Worm (Caenorhabditis elegans): ENCODE results near the gene fbf-2.

fbf-2 gene

DNA sequence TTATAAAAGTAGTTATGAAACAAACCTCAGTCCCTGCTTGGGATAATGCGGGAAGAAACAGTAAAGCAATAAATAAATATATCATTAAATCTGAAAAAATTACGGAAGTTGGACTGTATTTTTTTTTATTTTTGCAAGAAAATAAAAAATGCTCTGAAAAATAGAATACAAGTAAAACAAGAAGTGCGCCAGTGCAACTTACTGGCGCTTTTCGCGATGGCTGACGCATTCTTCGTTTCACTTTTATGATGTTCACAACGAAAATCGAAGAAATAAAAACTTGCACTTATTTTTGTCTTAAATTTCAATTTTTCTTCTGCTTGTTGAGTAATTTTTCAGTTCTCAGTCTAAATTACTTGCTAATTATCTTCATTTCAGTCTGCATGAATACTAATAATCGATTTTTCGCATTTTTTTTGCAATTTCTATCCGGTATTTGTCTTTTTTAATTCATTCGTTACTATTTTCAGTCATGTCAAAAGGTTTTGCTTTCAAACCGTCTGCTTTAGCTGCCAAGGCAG is 43.6 kb downstream of the fbf-2 start, which contains the start of the genes R12C12.6 and ran-5 (continued):
- no peak for TF ChIP-seq bed-2 (GFP tag; IDR thresholded peaks at IDR 0.05)
- TF ChIP-seq F39B2.1 (GFP tag; IDR thresholded peaks at IDR 0.05), result no peak
- peak in 1 of 2 experiments; percentile 15 for TF ChIP-seq rec-8 (tag; optimal IDR thresholded peaks at IDR 0.05)
- no peak for TF ChIP-seq ztf-22 (GFP tag; optimal IDR thresholded peaks at IDR 0.05)
- TF ChIP-seq lin-54 (GFP tag; optimal IDR thresholded peaks at IDR 0.05), result peak; percentile 82
- peak; percentile 47; the same call in 1 of the 2 replicates for TF ChIP-seq hmg-1.2 (GFP tag; IDR thresholded peaks at IDR 0.05)
- TF ChIP-seq chd-7 (tag; optimal IDR thresholded peaks at IDR 0.05), result peak; percentile 21
- peak; percentile 66 for TF ChIP-seq xnd-1 (tag; optimal IDR thresholded peaks at IDR 0.05)
- TF ChIP-seq him-1 (tag; optimal IDR thresholded peaks at IDR 0.05), result peak; percentile 41
- TF ChIP-seq ekl-4 (GFP tag; IDR thresholded peaks at IDR 0.05), result peak; percentile 77
- TF ChIP-seq tbp1 (GFP tag; optimal IDR thresholded peaks at IDR 0.05), result peak; percentile 60
- TF ChIP-seq tbx-9 (tag; optimal IDR thresholded peaks at IDR 0.05; ENCODE audit: borderline replicate concordance), result no peak
- TF ChIP-seq pha-4 (tag; optimal IDR thresholded peaks at IDR 0.05), result peak; percentile 72
- 0 out of 2 replicates have a peak, but pooled peaks have one; percentile 68 for TF ChIP-seq cebp-2 (GFP tag; IDR thresholded peaks at IDR 0.05)
- no peak for TF ChIP-seq rpc-1 (optimal IDR thresholded peaks at IDR 0.05)
- TF ChIP-seq rpc-1 (tag; optimal IDR thresholded peaks at IDR 0.05), result no peak
- peak; percentile 98 for TF ChIP-seq ztf-18 (tag; optimal IDR thresholded peaks at IDR 0.05)
- TF ChIP-seq B0035.1 (tag; optimal IDR thresholded peaks at IDR 0.05), result no peak
- peak; percentile 46 for TF ChIP-seq nhr-80 (tag; optimal IDR thresholded peaks at IDR 0.05)
- TF ChIP-seq F52B5.7 (tag; optimal IDR thresholded peaks at IDR 0.05), result no peak
- TF ChIP-seq dox-1 (GFP tag; IDR thresholded peaks at IDR 0.05), result peak; percentile 88; the same call in 1 of the 2 replicates
- peak; percentile 50 for TF ChIP-seq attf-5 (GFP tag; optimal IDR thresholded peaks at IDR 0.05)
- peak; percentile 84 for TF ChIP-seq madf-6 (GFP tag; IDR thresholded peaks at IDR 0.05)
- TF ChIP-seq lsl-1 (GFP tag; optimal IDR thresholded peaks at IDR 0.05), result peak; percentile 72
- TF ChIP-seq mcd-1 (GFP tag; IDR thresholded peaks at IDR 0.05), result peak; percentile 84
- peak; percentile 70; the same call in 1 of the 2 replicates for TF ChIP-seq ceh-100 (GFP tag; IDR thresholded peaks at IDR 0.05)
- TF ChIP-seq athp-1 (tag; optimal IDR thresholded peaks at IDR 0.05), result peak; percentile 0
- TF ChIP-seq rcor-1 (GFP tag; IDR thresholded peaks at IDR 0.05), result peak; percentile 69
- peak; percentile 55 for TF ChIP-seq F22D6.2 (tag; optimal IDR thresholded peaks at IDR 0.05)
- no peak for TF ChIP-seq nhr-90 (tag; optimal IDR thresholded peaks at IDR 0.05)
- TF ChIP-seq unc-130 (GFP tag; optimal IDR thresholded peaks at IDR 0.05), result peak; percentile 11
- peak; percentile 11 for TF ChIP-seq snpc-1.3 (tag; optimal IDR thresholded peaks at IDR 0.05; ENCODE audit: insufficient read depth)
- TF ChIP-seq snpc-4 (GFP tag; optimal IDR thresholded peaks at IDR 0.05), result peak; percentile 41
- peak in 2 of 4 experiments; percentile 74 to 78 for TF ChIP-seq snpc-4 (tag; optimal IDR thresholded peaks at IDR 0.05)
- TF ChIP-seq ztf-3 (GFP tag; optimal IDR thresholded peaks at IDR 0.05), result no peak
- peak; percentile 77 for TF ChIP-seq snpc-3.4 (tag; optimal IDR thresholded peaks at IDR 0.05)
- TF ChIP-seq F33H1.4 (GFP tag; IDR thresholded peaks at IDR 0.05), result peak; percentile 56; the same call in 1 of the 2 replicates
- TF ChIP-seq C06A6.2 (GFP tag; conservative IDR thresholded peaks at IDR 0.05), result peak; percentile 50; the same call in 1 of the 2 replicates
- TF ChIP-seq F49E8.2 (tag; optimal IDR thresholded peaks at IDR 0.05; ENCODE audit: insufficient read depth), result peak; percentile 52
- peak; percentile 79 for TF ChIP-seq K11D2.4 (GFP tag; IDR thresholded peaks at IDR 0.05)
- peak; percentile 90 for TF ChIP-seq lin-40 (tag; optimal IDR thresholded peaks at IDR 0.05)
- TF ChIP-seq nfyb-1 (GFP tag; IDR thresholded peaks at IDR 0.05), result peak; percentile 70; the same call in 1 of the 2 replicates
- peak; percentile 23 for TF ChIP-seq K12H6.12 (tag; optimal IDR thresholded peaks at IDR 0.05)
- peak; percentile 17 for TF ChIP-seq gei-17 (GFP tag; optimal IDR thresholded peaks at IDR 0.05)
- TF ChIP-seq Y56A3A.18 (GFP tag; IDR thresholded peaks at IDR 0.05), result peak; percentile 81
- no peak for TF ChIP-seq snpc-1.1 (tag; optimal IDR thresholded peaks at IDR 0.05; ENCODE audit: insufficient read depth)
- peak; percentile 62 for TF ChIP-seq lir-1 (GFP tag; conservative IDR thresholded peaks at IDR 0.05)
